Worm (Caenorhabditis elegans): ENCODE results near the gene lgc-19.

DNA sequence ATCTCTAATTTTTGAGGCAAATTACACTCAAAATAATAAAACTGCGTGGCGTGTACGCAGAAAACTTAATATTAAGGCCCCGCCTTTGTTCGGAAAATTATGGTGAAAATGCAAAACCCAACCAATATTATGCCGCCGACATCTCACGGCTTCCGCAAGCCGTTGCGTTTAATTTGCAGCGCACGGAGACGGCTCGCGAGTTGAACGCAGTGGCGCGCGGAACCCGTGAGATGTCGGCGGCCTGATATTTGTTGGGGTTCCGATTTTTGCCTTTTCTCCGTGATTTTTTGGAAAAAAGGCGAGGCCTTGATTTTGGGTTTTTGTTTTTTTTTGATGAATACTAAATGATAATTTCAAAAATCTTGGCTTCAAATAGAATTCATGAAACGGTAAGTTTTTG is 38.5 kb upstream of the lgc-19 start:
- no peak for TF ChIP-seq nhr-11 (tag; optimal IDR thresholded peaks at IDR 0.05)
- no peak for TF ChIP-seq pqm-1 (tag; optimal IDR thresholded peaks at IDR 0.05)
- TF ChIP-seq nhr-76 (tag; optimal IDR thresholded peaks at IDR 0.05) = no peak
- TF ChIP-seq lin-13 (GFP tag; optimal IDR thresholded peaks at IDR 0.05) = no peak

Data from whole organism, L4 larva.